Worm (Caenorhabditis elegans) whole organism, L4 larva: Measurements from ENCODE around the gene mes-2.
A peak's percentile ranks its signal among the peaks of the same experiment; 100 is the strongest.

Experiments
- F37D6.2 ChIP-seq: sonication (generic microtip); optimal IDR thresholded peaks from 2 replicates; lab custom pipeline; 2016; ENCODE audit warnings: mild to moderate bottlenecking, missing genetic modification characterization, missing compliant biosample characterization
- T26A8.4 ChIP-seq: fragments of 200-800 bp; sonication (Bioruptor generic); IDR thresholded peaks from 2 replicates; pipeline ENCODE4 v1.3.6; 2022; ENCODE audit warnings: missing genetic modification characterization, missing compliant biosample characterization
- Y5F2A.4 ChIP-seq: fragments of 200-800 bp; sonication (Bioruptor generic); optimal IDR thresholded peaks from 2 replicates; lab custom pipeline; 2018; ENCODE audit warnings: mild to moderate bottlenecking, missing genetic modification characterization, missing compliant biosample characterization
- ZK337.2 ChIP-seq: fragments of 200-800 bp; sonication (Bioruptor generic); IDR thresholded peaks from 2 replicates; pipeline ENCODE4 v1.3.6; 2022; ENCODE audit warnings: missing genetic modification reagents, missing genetic modification characterization, missing compliant biosample characterization
- ZK546.5 ChIP-seq, 2 experiments: sonication (generic microtip); optimal IDR thresholded peaks; 2 replicates each; lab custom pipeline; 2017; ENCODE audit warnings: missing biosample characterization in 2 of 2, missing genetic modification characterization in 2 of 2
- aha-1 ChIP-seq: fragments of 150-350 bp; peaks from one replicate; lab custom pipeline; 2014; ENCODE audit warnings: missing biosample characterization, missing genetic modification characterization
- aly-2 ChIP-seq: sonication (generic microtip); optimal IDR thresholded peaks from 2 replicates; lab custom pipeline; 2018; ENCODE audit warnings: missing biosample characterization, missing genetic modification characterization
- arid-1 ChIP-seq: fragments of 200-800 bp; sonication (Bioruptor generic); conservative IDR thresholded peaks from 2 replicates; pipeline ENCODE4 v1.3.6; 2022; ENCODE audit warnings: missing genetic modification reagents, missing genetic modification characterization, missing compliant biosample characterization
- ceh-20 ChIP-seq: fragments of 200-800 bp; sonication (Bioruptor generic); IDR thresholded peaks from 2 replicates; pipeline ENCODE4 v1.3.6; 2022; ENCODE audit warnings: missing genetic modification reagents, missing genetic modification characterization, missing compliant biosample characterization
- ceh-28 ChIP-seq: fragments of 150-350 bp; optimal IDR thresholded peaks from 2 replicates; lab custom pipeline; 2014; ENCODE audit warnings: missing biosample characterization, missing genetic modification reagents, missing genetic modification characterization
- ceh-44 ChIP-seq: fragments of 200-800 bp; sonication (Bioruptor generic); IDR thresholded peaks from 2 replicates; pipeline ENCODE4 v1.3.6; 2022; ENCODE audit warnings: missing genetic modification reagents, missing genetic modification characterization, missing compliant biosample characterization
- ctbp-1 ChIP-seq: fragments of 200-800 bp; sonication (Bioruptor generic); IDR thresholded peaks from 2 replicates; pipeline ENCODE4 v1.3.6; 2022; ENCODE audit warnings: missing genetic modification reagents, missing genetic modification characterization, missing compliant biosample characterization
- daf-19 ChIP-seq: fragments of 200-800 bp; sonication (Bioruptor generic); conservative IDR thresholded peaks from 2 replicates; pipeline ENCODE4 v1.3.6; 2022; ENCODE audit warnings: missing genetic modification characterization, missing compliant biosample characterization
- dmd-6 ChIP-seq: fragments of 200-800 bp; sonication (Bioruptor generic); IDR thresholded peaks from 2 replicates; pipeline ENCODE4 v1.3.6; 2022; ENCODE audit warnings: missing genetic modification reagents, missing genetic modification characterization, missing compliant biosample characterization
- dmd-9 ChIP-seq: fragments of 200-800 bp; sonication (Bioruptor generic); IDR thresholded peaks from 2 replicates; pipeline ENCODE4 v1.3.6; 2022; ENCODE audit warnings: missing genetic modification reagents, missing genetic modification characterization, missing compliant biosample characterization
- dpl-1 ChIP-seq: fragments of 150-350 bp; optimal IDR thresholded peaks from 2 replicates; lab custom pipeline; 2014; ENCODE audit warnings: missing biosample characterization, missing genetic modification reagents, missing genetic modification characterization
- egl-27 ChIP-seq: sonication (generic microtip); optimal IDR thresholded peaks from 3 replicates; lab custom pipeline; 2017; ENCODE audit warnings: missing biosample characterization, missing genetic modification reagents, missing genetic modification characterization
- egl-43 ChIP-seq: fragments of 200-800 bp; sonication (Bioruptor generic); IDR thresholded peaks from 2 replicates; pipeline ENCODE4 v1.3.6; 2022; ENCODE audit warnings: missing genetic modification reagents, missing genetic modification characterization, missing compliant biosample characterization
- fkh-10 ChIP-seq: fragments of 150-350 bp; optimal IDR thresholded peaks from 2 replicates; lab custom pipeline; 2014; ENCODE audit warnings: missing biosample characterization, missing genetic modification reagents, missing genetic modification characterization
- gei-8 ChIP-seq: fragments of 200-800 bp; sonication (Bioruptor generic); optimal IDR thresholded peaks from 2 replicates; lab custom pipeline; 2018; ENCODE audit warnings: mild to moderate bottlenecking, missing genetic modification characterization, missing compliant biosample characterization
- hif-1 ChIP-seq, 2 experiments: sonication (generic microtip); optimal IDR thresholded peaks; 2 replicates each; lab custom pipeline; 2016 to 2017; ENCODE audit warnings: missing compliant biosample characterization in 2 of 2, missing genetic modification characterization in 2 of 2, missing genetic modification reagents in 2 of 2, missing genotype in 2 of 2, mild to moderate bottlenecking in 1 of 2
- lim-7 ChIP-seq: fragments of 200-800 bp; sonication (Bioruptor generic); IDR thresholded peaks from 2 replicates; pipeline ENCODE4 v1.3.6; 2022; ENCODE audit warnings: missing genetic modification characterization, missing compliant biosample characterization
- lin-13 ChIP-seq: fragments of 150-350 bp; optimal IDR thresholded peaks from 2 replicates; lab custom pipeline; 2014; ENCODE audit warnings: missing biosample characterization, missing genetic modification reagents, missing genetic modification characterization
- lin-15B ChIP-seq: fragments of 150-350 bp; sonication (generic microtip); optimal IDR thresholded peaks from 3 replicates; lab custom pipeline; 2014; ENCODE audit warnings: missing biosample characterization, missing genetic modification characterization
- lin-38 ChIP-seq: fragments of 200-800 bp; sonication (Bioruptor generic); IDR thresholded peaks from 2 replicates; pipeline ENCODE4 v1.3.6; 2022; ENCODE audit warnings: missing genetic modification reagents, missing genetic modification characterization, missing compliant biosample characterization
- lin-39 ChIP-seq: fragments of 150-350 bp; optimal IDR thresholded peaks from 2 replicates; lab custom pipeline; 2014; ENCODE audit warnings: missing biosample characterization, missing genetic modification reagents, missing genetic modification characterization
- madf-5 ChIP-seq, 2 experiments: fragments of 200-800 bp; sonication (Bioruptor generic); IDR thresholded peaks; 2 replicates each; pipeline ENCODE4 v1.3.6; 2022; ENCODE audit warnings: missing compliant biosample characterization in 2 of 2, missing genetic modification characterization in 2 of 2
- mdl-1 ChIP-seq, 2 experiments: fragments of 150-350 bp in 1 of 2; sonication (generic microtip) in 1 of 2; optimal IDR thresholded peaks; 2 replicates each; lab custom pipeline; 2014 to 2017; ENCODE audit warnings: missing biosample characterization in 2 of 2, missing genetic modification characterization in 2 of 2
- mxl-3 ChIP-seq: fragments of 200-800 bp; sonication (Bioruptor generic); optimal IDR thresholded peaks from 2 replicates; lab custom pipeline; 2018; ENCODE audit warnings: mild to moderate bottlenecking, missing genetic modification characterization, missing compliant biosample characterization
- nhr-102 ChIP-seq: sonication (generic microtip); optimal IDR thresholded peaks from 2 replicates; lab custom pipeline; 2016; ENCODE audit warnings: mild to moderate bottlenecking, missing genetic modification characterization, moderate library complexity, missing compliant biosample characterization
- nhr-11 ChIP-seq: fragments of 150-350 bp; optimal IDR thresholded peaks from 2 replicates; lab custom pipeline; 2014; ENCODE audit warnings: missing biosample characterization, missing genetic modification characterization
- nhr-111 ChIP-seq: fragments of 200-800 bp; sonication (Bioruptor generic); optimal IDR thresholded peaks from 2 replicates; lab custom pipeline; 2018; ENCODE audit warnings: mild to moderate bottlenecking, missing genetic modification characterization, missing compliant biosample characterization
- nhr-237 ChIP-seq: sonication (generic microtip); optimal IDR thresholded peaks from 2 replicates; lab custom pipeline; 2017; ENCODE audit warnings: missing biosample characterization, missing genetic modification characterization
- nhr-25 ChIP-seq: sonication (generic microtip); optimal IDR thresholded peaks from 2 replicates; lab custom pipeline; 2017; ENCODE audit warnings: missing genetic modification characterization, mild to moderate bottlenecking, missing compliant biosample characterization, antibody characterized with exemption, moderate library complexity, borderline replicate concordance; ENCODE audit not compliant: insufficient read depth
- nhr-41 ChIP-seq: fragments of 200-800 bp; sonication (Bioruptor generic); IDR thresholded peaks from 2 replicates; pipeline ENCODE4 v1.3.6; 2022; ENCODE audit warnings: missing genetic modification reagents, missing genetic modification characterization, missing compliant biosample characterization
- nhr-42 ChIP-seq: fragments of 200-800 bp; sonication (Bioruptor generic); IDR thresholded peaks from 2 replicates; pipeline ENCODE4 v1.3.6; 2022; ENCODE audit warnings: missing genetic modification characterization, missing compliant biosample characterization
- nhr-76 ChIP-seq: fragments of 150-350 bp; optimal IDR thresholded peaks from 2 replicates; lab custom pipeline; 2014; ENCODE audit warnings: missing biosample characterization, missing genetic modification characterization
- php-3 ChIP-seq: fragments of 200-800 bp; sonication (Bioruptor generic); IDR thresholded peaks from 2 replicates; pipeline ENCODE4 v1.3.6; 2022; ENCODE audit warnings: missing genetic modification reagents, missing genetic modification characterization, missing compliant biosample characterization
- saeg-2 ChIP-seq: fragments of 200-800 bp; sonication (Bioruptor generic); IDR thresholded peaks from 2 replicates; pipeline ENCODE4 v1.3.6; 2022; ENCODE audit warnings: missing genetic modification reagents, missing genetic modification characterization, missing compliant biosample characterization
- sdz-12 ChIP-seq: fragments of 200-800 bp; sonication (Bioruptor generic); optimal IDR thresholded peaks from 2 replicates; lab custom pipeline; 2018; ENCODE audit warnings: mild to moderate bottlenecking, missing genetic modification characterization, missing compliant biosample characterization
- set-16 ChIP-seq: fragments of 200-800 bp; sonication (Bioruptor generic); IDR thresholded peaks from 2 replicates; pipeline ENCODE4 v1.3.6; 2022; ENCODE audit warnings: missing genetic modification reagents, missing genetic modification characterization, missing compliant biosample characterization
- skn-1 ChIP-seq: fragments of 150-350 bp; optimal IDR thresholded peaks from 2 replicates; lab custom pipeline; 2014; ENCODE audit warnings: missing biosample characterization, missing genetic modification characterization
- snpc-1.2 ChIP-seq: fragments of 200-800 bp; sonication (Bioruptor generic); IDR thresholded peaks from 2 replicates; pipeline ENCODE4 v1.3.6; 2022; ENCODE audit warnings: missing genetic modification reagents, missing genetic modification characterization, missing compliant biosample characterization
- snpc-4 ChIP-seq: fragments of 150-350 bp; optimal IDR thresholded peaks from 2 replicates; lab custom pipeline; 2014; ENCODE audit warnings: missing biosample characterization, missing genetic modification characterization
- spr-1 ChIP-seq: sonication (generic microtip); optimal IDR thresholded peaks from 2 replicates; lab custom pipeline; 2016; ENCODE audit warnings: mild to moderate bottlenecking, missing genetic modification characterization, missing compliant biosample characterization
- spr-3 ChIP-seq: fragments of 200-800 bp; sonication (Bioruptor generic); optimal IDR thresholded peaks from 2 replicates; lab custom pipeline; 2018; ENCODE audit warnings: mild to moderate bottlenecking, missing genetic modification characterization, missing compliant biosample characterization
- tag-97 ChIP-seq: fragments of 200-800 bp; sonication (Bioruptor generic); IDR thresholded peaks from 2 replicates; pipeline ENCODE4 v1.3.6; 2022; ENCODE audit warnings: missing genetic modification characterization, missing compliant biosample characterization
- tra-1 ChIP-seq: fragments of 200-800 bp; sonication (Bioruptor generic); IDR thresholded peaks from 2 replicates; pipeline ENCODE4 v1.3.6; 2022; ENCODE audit warnings: missing genetic modification reagents, missing genetic modification characterization, missing compliant biosample characterization
- unc-62 ChIP-seq, 3 experiments: fragments of 150-350 bp in 1 of 3; sonication (generic microtip); optimal IDR thresholded peaks in 2 of 3; peaks in 1 of 3; 1 replicate in 1 of 3; 2 replicates in 2 of 3; lab custom pipeline; 2014 to 2017; ENCODE audit warnings: missing biosample characterization in 3 of 3, missing genetic modification characterization in 3 of 3, missing genetic modification reagents in 3 of 3, missing genotype in 1 of 3
- vab-7 ChIP-seq: fragments of 200-800 bp; sonication (Bioruptor generic); IDR thresholded peaks from 2 replicates; pipeline ENCODE4 v1.3.6; 2022; ENCODE audit warnings: missing genetic modification reagents, missing genetic modification characterization, missing compliant biosample characterization
- zag-1 ChIP-seq: fragments of 150-350 bp; optimal IDR thresholded peaks from 2 replicates; lab custom pipeline; 2014; ENCODE audit warnings: missing biosample characterization, missing genetic modification characterization

Gene mes-2

ce11 chrII:14365182-14365751, 18.5 kb upstream of the mes-2 start, which contains the start of gene imb-2 (continued):
- TF ChIP-seq nhr-11 (tag; lab: Kevin White, UChicago) = peak; percentile 12
- no peak for TF ChIP-seq madf-5 (GFP tag; IDR thresholded peaks at IDR 0.05; lab: Robert Waterston, UW)
- TF ChIP-seq nhr-76 (tag; lab: Kevin White, UChicago) = no peak
- no peak for TF ChIP-seq sdz-12 (GFP tag; lab: Kevin White, UChicago)
- TF ChIP-seq T26A8.4 (GFP tag; lab: Robert Waterston, UW) = no peak
- TF ChIP-seq snpc-4 (tag; lab: Kevin White, UChicago) = no peak
- TF ChIP-seq saeg-2 (GFP tag; lab: Robert Waterston, UW) = no peak
- TF ChIP-seq fkh-10 = peak; percentile 67
- TF ChIP-seq ceh-28 (tag; lab: Kevin White, UChicago) = no peak
- no peak for TF ChIP-seq egl-27 (tag; lab: Kevin White, UChicago)
- TF ChIP-seq skn-1 (tag; lab: Kevin White, UChicago) = no peak
- no peak for TF ChIP-seq nhr-25
- no peak for TF ChIP-seq tag-97
- TF ChIP-seq egl-43 (GFP tag; lab: Robert Waterston, UW) = no peak
- TF ChIP-seq spr-3 = no peak
- no peak for TF ChIP-seq nhr-111 (GFP tag; lab: Kevin White, UChicago)
- no peak for TF ChIP-seq spr-1 (tag; lab: Kevin White, UChicago)
- TF ChIP-seq ceh-20 = no peak
- TF ChIP-seq snpc-1.2 (GFP tag; lab: Robert Waterston, UW) = no peak
- peak; percentile 83 for TF ChIP-seq aha-1 (tag; lab: Kevin White, UChicago)
- TF ChIP-seq lin-13 (GFP tag; lab: Kevin White, UChicago) = no peak
- TF ChIP-seq dmd-9 (GFP tag; lab: Robert Waterston, UW) = no peak
- no peak for TF ChIP-seq php-3 (GFP tag; lab: Robert Waterston, UW)
- TF ChIP-seq mxl-3 (GFP tag; lab: Kevin White, UChicago) = peak; percentile 13
- no peak for TF ChIP-seq nhr-102 (tag; lab: Kevin White, UChicago)
- no peak for TF ChIP-seq daf-19 (GFP tag; lab: Robert Waterston, UW)
- TF ChIP-seq unc-62 (GFP tag; optimal IDR thresholded peaks at IDR 0.05 in 1 of 2; lab: Kevin White, UChicago) = peak in 1 of 2 experiments; percentile 84
- no peak for TF ChIP-seq unc-62 (tag; optimal IDR thresholded peaks at IDR 0.05; lab: Kevin White, UChicago)
- TF ChIP-seq zag-1 = no peak
- TF ChIP-seq vab-7 (GFP tag; lab: Robert Waterston, UW) = peak; percentile 38; the same call in 1 of the 2 replicates
- no peak for TF ChIP-seq lin-39 (tag; lab: Kevin White, UChicago)
- no peak for TF ChIP-seq ZK546.5 (tag; optimal IDR thresholded peaks at IDR 0.05; lab: Kevin White, UChicago)
- TF ChIP-seq lim-7 (GFP tag; lab: Robert Waterston, UW) = no peak
- TF ChIP-seq dpl-1 (GFP tag; lab: Kevin White, UChicago) = peak; percentile 78
- peak; percentile 25 for TF ChIP-seq F37D6.2 (tag; lab: Kevin White, UChicago)
- TF ChIP-seq lin-15B (tag; lab: Kevin White, UChicago) = no peak
- TF ChIP-seq arid-1 (GFP tag; lab: Robert Waterston, UW) = no peak
- TF ChIP-seq aly-2 = no peak
- TF ChIP-seq gei-8 (GFP tag; lab: Kevin White, UChicago) = no peak
- TF ChIP-seq nhr-41 = no peak
- no peak for TF ChIP-seq tra-1
- TF ChIP-seq mdl-1 (tag; optimal IDR thresholded peaks at IDR 0.05; lab: Kevin White, UChicago) = peak in 1 of 2 experiments; percentile 16
- TF ChIP-seq nhr-42 (GFP tag; lab: Robert Waterston, UW) = peak; percentile 20; the same call in 1 of the 2 replicates
- no peak for TF ChIP-seq set-16 (GFP tag; lab: Robert Waterston, UW)
- TF ChIP-seq ceh-44 (GFP tag; lab: Robert Waterston, UW) = no peak
- TF ChIP-seq ZK337.2 (GFP tag; lab: Robert Waterston, UW) = no peak
- TF ChIP-seq nhr-237 (tag; lab: Kevin White, UChicago) = no peak
- TF ChIP-seq lin-38 (GFP tag; lab: Robert Waterston, UW) = peak; percentile 61
- TF ChIP-seq hif-1 (tag; optimal IDR thresholded peaks at IDR 0.05; lab: Kevin White, UChicago) = peak in 1 of 2 experiments; percentile 64
- no peak for TF ChIP-seq ctbp-1 (GFP tag; lab: Robert Waterston, UW)
- no peak for TF ChIP-seq Y5F2A.4
- 0 out of 2 replicates have a peak, but pooled peaks have one; percentile 16 for TF ChIP-seq dmd-6 (GFP tag; lab: Robert Waterston, UW)
